Worm (Caenorhabditis elegans) whole organism, early embryonic: ENCODE measurements around the gene C16C8.22.

Experiments used
- B0310.2 ChIP-seq: sonication (generic microtip); optimal IDR thresholded peaks from 2 replicates; lab custom pipeline; 2016; ENCODE audit warnings: mild to moderate bottlenecking, missing genetic modification characterization, missing compliant biosample characterization
- F13C5.2 ChIP-seq: sonication (generic microtip); optimal IDR thresholded peaks from 2 replicates; lab custom pipeline; 2017; ENCODE audit warnings: mild to moderate bottlenecking, missing genetic modification characterization, inconsistent platforms, missing compliant biosample characterization
- ama-1 ChIP-seq: fragments of 150-350 bp; optimal IDR thresholded peaks from 2 replicates; lab custom pipeline; 2014
- ceh-13 ChIP-seq: fragments of 200-800 bp; sonication (Bioruptor generic); optimal IDR thresholded peaks from 2 replicates; lab custom pipeline; 2018; ENCODE audit warnings: mild to moderate bottlenecking, missing genetic modification characterization, missing compliant biosample characterization
- ceh-36 ChIP-seq: sonication (generic microtip); optimal IDR thresholded peaks from 2 replicates; lab custom pipeline; 2016; ENCODE audit warnings: missing genetic modification characterization, inconsistent platforms, missing compliant biosample characterization
- flt-1 ChIP-seq: fragments of 200-800 bp; sonication (Bioruptor generic); IDR thresholded peaks from 2 replicates; pipeline ENCODE4 v1.3.6; 2022; ENCODE audit warnings: missing genetic modification characterization, missing compliant biosample characterization
- hmg-4 ChIP-seq: fragments of 200-800 bp; sonication (Bioruptor generic); optimal IDR thresholded peaks from 2 replicates; lab custom pipeline; 2018; ENCODE audit warnings: mild to moderate bottlenecking, missing genetic modification characterization, missing compliant biosample characterization
- pes-1 ChIP-seq: fragments of 200-800 bp; sonication (Bioruptor generic); IDR thresholded peaks from 2 replicates; pipeline ENCODE4 v1.3.6; 2022; ENCODE audit warnings: missing genetic modification reagents, missing genetic modification characterization, missing compliant biosample characterization
- sea-1 ChIP-seq: fragments of 200-800 bp; sonication (Bioruptor generic); conservative IDR thresholded peaks from 2 replicates; pipeline ENCODE4 v1.3.6; 2022; ENCODE audit warnings: missing genetic modification characterization, missing compliant biosample characterization

DNA sequence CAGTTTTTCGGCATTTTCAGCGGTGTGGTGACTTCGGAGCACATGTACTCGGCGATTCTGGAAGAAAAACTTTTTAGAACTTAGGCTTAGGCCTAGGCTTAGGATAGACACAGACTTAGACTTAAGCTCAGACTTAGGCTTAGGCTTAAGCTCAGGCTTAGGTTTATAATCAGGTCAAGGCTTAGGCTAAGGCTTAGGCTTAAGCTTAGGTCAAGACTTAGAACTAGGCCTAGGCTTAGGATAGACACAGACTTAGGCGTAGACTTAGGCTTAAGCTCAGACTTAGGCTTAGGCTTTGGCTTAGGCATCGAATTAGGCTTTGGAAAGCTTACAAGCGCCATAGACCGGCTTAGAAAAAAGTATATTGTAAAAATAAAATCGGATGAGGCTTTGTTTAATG lies 33.5 kb upstream of the C16C8.22 start:
- TF ChIP-seq ceh-13 = no peak
- TF ChIP-seq ceh-36 (tag; lab: Kevin White, UChicago) = peak; percentile 71
- no peak for TF ChIP-seq F13C5.2
- TF ChIP-seq ama-1 (lab: Kevin White, UChicago) = no peak
- no peak for TF ChIP-seq flt-1 (GFP tag; lab: Robert Waterston, UW)
- TF ChIP-seq sea-1 (GFP tag; lab: Robert Waterston, UW) = no peak
- TF ChIP-seq pes-1 (GFP tag; lab: Robert Waterston, UW) = no peak
- TF ChIP-seq hmg-4 (GFP tag; lab: Kevin White, UChicago) = no peak
- TF ChIP-seq B0310.2 (tag; lab: Kevin White, UChicago) = no peak
